Worm (Caenorhabditis elegans) whole organism, L4 larva: ENCODE data around the gene clec-4.
"Not testable (repeated sequence)": the region's sequence is repeated elsewhere in the genome, so short reads cannot be mapped to it uniquely, and the experiment has no call there.

Experiments used
- R02D3.7 ChIP-seq: fragments of 150-350 bp; sonication (generic microtip); optimal IDR thresholded peaks from 3 replicates; lab custom pipeline; 2014; ENCODE audit warnings: missing biosample characterization, missing genetic modification characterization
- T20F7.1 ChIP-seq: fragments of 200-800 bp; sonication (Bioruptor generic); optimal IDR thresholded peaks from 2 replicates; lab custom pipeline; 2018; ENCODE audit warnings: mild to moderate bottlenecking, missing genetic modification characterization, missing compliant biosample characterization
- Y5F2A.4 ChIP-seq: fragments of 200-800 bp; sonication (Bioruptor generic); optimal IDR thresholded peaks from 2 replicates; lab custom pipeline; 2018; ENCODE audit warnings: mild to moderate bottlenecking, missing genetic modification characterization, missing compliant biosample characterization
- aha-1 ChIP-seq: fragments of 150-350 bp; peaks from one replicate; lab custom pipeline; 2014; ENCODE audit warnings: missing biosample characterization, missing genetic modification characterization
- ama-1 ChIP-seq: fragments of 150-350 bp; optimal IDR thresholded peaks from 2 replicates; lab custom pipeline; 2014; ENCODE audit warnings: inconsistent platforms, mixed read lengths
- attf-4 ChIP-seq: sonication (generic microtip); optimal IDR thresholded peaks from 3 replicates; lab custom pipeline; 2017; ENCODE audit warnings: missing biosample characterization, missing genetic modification characterization
- ceh-20 ChIP-seq: fragments of 200-800 bp; sonication (Bioruptor generic); IDR thresholded peaks from 2 replicates; pipeline ENCODE4 v1.3.6; 2022; ENCODE audit warnings: missing genetic modification reagents, missing genetic modification characterization, missing compliant biosample characterization
- ceh-32 ChIP-seq: sonication (generic microtip); optimal IDR thresholded peaks from 2 replicates; lab custom pipeline; 2016; ENCODE audit warnings: mild to moderate bottlenecking, missing genetic modification characterization, missing compliant biosample characterization; ENCODE audit not compliant: poor library complexity
- ces-1 ChIP-seq: fragments of 150-350 bp; sonication (generic microtip); optimal IDR thresholded peaks from 4 replicates; lab custom pipeline; 2014; ENCODE audit warnings: missing biosample characterization, missing genetic modification reagents, missing genetic modification characterization
- daf-12 ChIP-seq: fragments of 150-350 bp; optimal IDR thresholded peaks from 2 replicates; lab custom pipeline; 2014; ENCODE audit warnings: missing biosample characterization, missing genetic modification reagents, missing genetic modification characterization
- daf-8 ChIP-seq: fragments of 200-800 bp; sonication (Bioruptor generic); IDR thresholded peaks from 2 replicates; pipeline ENCODE4 v1.3.6; 2022; ENCODE audit warnings: missing genetic modification characterization, missing compliant biosample characterization
- dmd-6 ChIP-seq: fragments of 200-800 bp; sonication (Bioruptor generic); IDR thresholded peaks from 2 replicates; pipeline ENCODE4 v1.3.6; 2022; ENCODE audit warnings: missing genetic modification reagents, missing genetic modification characterization, missing compliant biosample characterization
- dmd-8 ChIP-seq: fragments of 200-800 bp; sonication (Bioruptor generic); IDR thresholded peaks from 2 replicates; pipeline ENCODE4 v1.3.6; 2022; ENCODE audit warnings: missing genetic modification characterization, missing compliant biosample characterization
- dmd-9 ChIP-seq: fragments of 200-800 bp; sonication (Bioruptor generic); IDR thresholded peaks from 2 replicates; pipeline ENCODE4 v1.3.6; 2022; ENCODE audit warnings: missing genetic modification reagents, missing genetic modification characterization, missing compliant biosample characterization
- duxl-1 ChIP-seq: sonication (generic microtip); optimal IDR thresholded peaks from 2 replicates; lab custom pipeline; 2016; ENCODE audit warnings: mild to moderate bottlenecking, missing genetic modification characterization, moderate library complexity, missing compliant biosample characterization; ENCODE audit not compliant: poor library complexity
- egl-27 ChIP-seq: sonication (generic microtip); optimal IDR thresholded peaks from 3 replicates; lab custom pipeline; 2017; ENCODE audit warnings: missing biosample characterization, missing genetic modification reagents, missing genetic modification characterization
- fkh-10 ChIP-seq: fragments of 150-350 bp; optimal IDR thresholded peaks from 2 replicates; lab custom pipeline; 2014; ENCODE audit warnings: missing biosample characterization, missing genetic modification reagents, missing genetic modification characterization
- hif-1 ChIP-seq, 2 experiments: sonication (generic microtip); optimal IDR thresholded peaks; 2 replicates each; lab custom pipeline; 2016 to 2017; ENCODE audit warnings: missing compliant biosample characterization in 2 of 2, missing genetic modification characterization in 2 of 2, missing genetic modification reagents in 2 of 2, missing genotype in 2 of 2, mild to moderate bottlenecking in 1 of 2
- hlh-11 ChIP-seq: fragments of 200-800 bp; sonication (Bioruptor generic); optimal IDR thresholded peaks from 2 replicates; lab custom pipeline; 2018; ENCODE audit warnings: mild to moderate bottlenecking, missing genetic modification characterization, missing compliant biosample characterization
- hlh-30 ChIP-seq: sonication (generic microtip); optimal IDR thresholded peaks from 2 replicates; lab custom pipeline; 2017; ENCODE audit warnings: antibody characterized with exemption, mild to moderate bottlenecking, missing genetic modification characterization, missing compliant biosample characterization; ENCODE audit not compliant: insufficient read depth
- lin-13 ChIP-seq: fragments of 150-350 bp; optimal IDR thresholded peaks from 2 replicates; lab custom pipeline; 2014; ENCODE audit warnings: missing biosample characterization, missing genetic modification reagents, missing genetic modification characterization
- lsy-2 ChIP-seq, 2 experiments: fragments of 150-350 bp in 1 of 2; sonication (generic microtip) in 1 of 2; optimal IDR thresholded peaks; 2 replicates each; lab custom pipeline; 2014 to 2017; ENCODE audit warnings: missing biosample characterization in 2 of 2, missing genetic modification characterization in 2 of 2
- madf-9 ChIP-seq: fragments of 200-800 bp; sonication (Bioruptor generic); conservative IDR thresholded peaks from 2 replicates; pipeline ENCODE4 v1.3.6; 2022; ENCODE audit warnings: missing genetic modification reagents, missing genetic modification characterization, missing compliant biosample characterization
- mdl-1 ChIP-seq, 2 experiments: fragments of 150-350 bp in 1 of 2; sonication (generic microtip) in 1 of 2; optimal IDR thresholded peaks; 2 replicates each; lab custom pipeline; 2014 to 2017; ENCODE audit warnings: missing biosample characterization in 2 of 2, missing genetic modification characterization in 2 of 2
- mxl-2 ChIP-seq: fragments of 200-800 bp; sonication (Bioruptor generic); conservative IDR thresholded peaks from 2 replicates; pipeline ENCODE4 v1.3.6; 2022; ENCODE audit warnings: missing genetic modification reagents, missing genetic modification characterization, missing compliant biosample characterization
- mxl-3 ChIP-seq: fragments of 200-800 bp; sonication (Bioruptor generic); optimal IDR thresholded peaks from 2 replicates; lab custom pipeline; 2018; ENCODE audit warnings: mild to moderate bottlenecking, missing genetic modification characterization, missing compliant biosample characterization
- nhr-11 ChIP-seq: fragments of 150-350 bp; optimal IDR thresholded peaks from 2 replicates; lab custom pipeline; 2014; ENCODE audit warnings: missing biosample characterization, missing genetic modification characterization
- nhr-28 ChIP-seq: fragments of 150-350 bp; optimal IDR thresholded peaks from 2 replicates; lab custom pipeline; 2014; ENCODE audit warnings: missing biosample characterization, missing genetic modification characterization
- nhr-48 ChIP-seq: sonication (generic microtip); optimal IDR thresholded peaks from 2 replicates; lab custom pipeline; 2016; ENCODE audit warnings: mild to moderate bottlenecking, missing genetic modification characterization, missing compliant biosample characterization
- nhr-6 ChIP-seq: fragments of 150-350 bp; optimal IDR thresholded peaks from 2 replicates; lab custom pipeline; 2014; ENCODE audit warnings: missing biosample characterization, missing genetic modification characterization
- pha-4 ChIP-seq, 2 experiments: fragments of 150-350 bp in 1 of 2; fragments of 200-800 bp in 1 of 2; sonication (Bioruptor generic) in 1 of 2; IDR thresholded peaks in 1 of 2; optimal IDR thresholded peaks in 1 of 2; 2 replicates each; pipeline versions ENCODE4 v1.3.6 to Lab custom; 2014 to 2022; ENCODE audit warnings: missing genetic modification characterization in 2 of 2, missing genetic modification reagents in 2 of 2, missing biosample characterization in 1 of 2, missing compliant biosample characterization in 1 of 2
- snpc-4 ChIP-seq: fragments of 150-350 bp; optimal IDR thresholded peaks from 2 replicates; lab custom pipeline; 2014; ENCODE audit warnings: missing biosample characterization, missing genetic modification characterization
- spr-1 ChIP-seq: sonication (generic microtip); optimal IDR thresholded peaks from 2 replicates; lab custom pipeline; 2016; ENCODE audit warnings: mild to moderate bottlenecking, missing genetic modification characterization, missing compliant biosample characterization
- unc-39 ChIP-seq: sonication (generic microtip); optimal IDR thresholded peaks from 2 replicates; lab custom pipeline; 2017; ENCODE audit warnings: missing biosample characterization, missing genetic modification characterization
- unc-62 ChIP-seq, 3 experiments: fragments of 150-350 bp in 1 of 3; sonication (generic microtip); optimal IDR thresholded peaks in 2 of 3; peaks in 1 of 3; 1 replicate in 1 of 3; 2 replicates in 2 of 3; lab custom pipeline; 2014 to 2017; ENCODE audit warnings: missing biosample characterization in 3 of 3, missing genetic modification characterization in 3 of 3, missing genetic modification reagents in 3 of 3, missing genotype in 1 of 3

Gene clec-4

ce11 chrII:12624433-12624832, 43.5 kb upstream of the clec-4 start, which contains the start of gene Y38E10A.14:
Gene Y38E10A.14 (minus strand): TSS chrII:12624533.
- not testable (repeated sequence) for TF ChIP-seq snpc-4 (tag; lab: Kevin White, UChicago); nhr-11 (tag; lab: Kevin White, UChicago); ama-1 (lab: Kevin White, UChicago)

ce11 chrII:12622843-12623242, 41.9 kb upstream of the clec-4 start:
- TF ChIP-seq ceh-20 (peak; percentile 55; the same call in 1 of the 2 replicates), pha-4 (GFP tag; IDR thresholded peaks at IDR 0.05; lab: Robert Waterston, UW) (no peak), pha-4 (tag; optimal IDR thresholded peaks at IDR 0.05; lab: Kevin White, UChicago) (no peak), daf-12 (tag; lab: Kevin White, UChicago) (no peak), madf-9 (no peak), dmd-9 (no peak), fkh-10 (GFP tag; lab: Kevin White, UChicago) (no peak), dmd-6 (peak; percentile 21; the same call in 1 of the 2 replicates), lin-13 (GFP tag; lab: Kevin White, UChicago) (no peak), hif-1 (tag; optimal IDR thresholded peaks at IDR 0.05; lab: Kevin White, UChicago) (peak in 1 of 2 experiments; percentile 11), dmd-8 (GFP tag; lab: Robert Waterston, UW) (no peak), mxl-3 (no peak), lsy-2 (tag; optimal IDR thresholded peaks at IDR 0.05; lab: Kevin White, UChicago) (no peak)

ce11 chrII:12621908-12622566, 41.1 kb upstream of the clec-4 start, which contains the start of gene nspe-8:
Gene nspe-8 (minus strand): TSS chrII:12621958.
- TF ChIP-seq T20F7.1 (no peak), mxl-2 (GFP tag; lab: Robert Waterston, UW) (no peak), aha-1 (tag; lab: Kevin White, UChicago) (peak; percentile 95), mdl-1 (tag; optimal IDR thresholded peaks at IDR 0.05; lab: Kevin White, UChicago) (peak in 1 of 2 experiments; percentile 68), dmd-6 (peak; percentile 40; the same call in 1 of the 2 replicates), ceh-20 (peak; percentile 75), hif-1 (tag; optimal IDR thresholded peaks at IDR 0.05; lab: Kevin White, UChicago) (peak in 1 of 2 experiments; percentile 71), unc-62 (GFP tag; optimal IDR thresholded peaks at IDR 0.05 in 1 of 2; lab: Kevin White, UChicago) (peak in 1 of 2 experiments; percentile 76), unc-62 (tag; optimal IDR thresholded peaks at IDR 0.05; lab: Kevin White, UChicago) (no peak), nhr-6 (tag; lab: Kevin White, UChicago) (no peak), dmd-8 (GFP tag; lab: Robert Waterston, UW) (no peak), Y5F2A.4 (GFP tag; lab: Kevin White, UChicago) (no peak), hlh-30 (tag; lab: Kevin White, UChicago) (peak; percentile 43), duxl-1 (tag; lab: Kevin White, UChicago) (no peak), nhr-28 (tag; lab: Kevin White, UChicago) (peak; percentile 79), unc-39 (tag; lab: Kevin White, UChicago) (no peak), hlh-11 (tag; lab: Kevin White, UChicago) (peak; percentile 47)
- TF ChIP-seq, all 104 proteins: peak for 9

- TF ChIP-seq daf-8 (GFP tag; lab: Robert Waterston, UW) (no peak), attf-4 (no peak), spr-1 (tag; lab: Kevin White, UChicago) (no peak), nhr-48 (tag; lab: Kevin White, UChicago) (no peak), ces-1 (no peak), R02D3.7 (no peak), ceh-32 (tag; lab: Kevin White, UChicago) (no peak), egl-27 (tag; lab: Kevin White, UChicago) (no peak)
- TF ChIP-seq, all 104 proteins: peak for 0
Observed at ce11 chrII:12620764-12621163, 39.9 kb upstream of the clec-4 start, which contains the start of gene nspe-1. Gene nspe-1 (minus strand): TSS chrII:12620864.
